Worm (Caenorhabditis elegans): ENCODE results near the gene picd-1.

The picd-1 gene

ce11 chrV:130186-130585 lies 25.6 kb downstream of the picd-1 start:
- no peak for TF ChIP-seq unc-62 (GFP tag; optimal IDR thresholded peaks at IDR 0.05)

DNA sequence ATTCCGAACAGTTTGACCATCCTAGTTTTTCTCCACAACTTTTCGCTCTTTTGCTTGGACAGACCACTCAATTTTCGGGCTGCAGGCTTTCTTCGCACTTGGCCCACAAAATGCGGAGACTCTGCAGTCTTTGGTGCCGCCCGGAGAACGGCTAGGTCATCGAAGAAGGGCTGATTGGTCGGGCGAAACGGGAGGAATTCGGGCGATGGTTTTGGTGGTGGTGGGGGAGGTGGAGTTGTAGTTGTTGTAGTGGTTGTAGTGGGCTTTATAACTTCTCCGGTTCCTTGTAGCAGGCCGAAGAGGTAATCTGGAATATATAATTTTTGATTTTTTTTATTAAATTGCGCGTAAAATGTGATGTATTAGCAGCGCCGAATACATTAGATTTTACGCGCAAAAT lies 33.0 kb downstream of the picd-1 start:
- TF ChIP-seq unc-62 (GFP tag; optimal IDR thresholded peaks at IDR 0.05) = no peak

ce11 chrV:138592-138991 lies 34.0 kb downstream of the picd-1 start, which contains the start of gene W03F9.9:
W03F9.9 (plus strand) TSS chrV:138892.
- TF ChIP-seq unc-62 (GFP tag; optimal IDR thresholded peaks at IDR 0.05) = no peak

DNA sequence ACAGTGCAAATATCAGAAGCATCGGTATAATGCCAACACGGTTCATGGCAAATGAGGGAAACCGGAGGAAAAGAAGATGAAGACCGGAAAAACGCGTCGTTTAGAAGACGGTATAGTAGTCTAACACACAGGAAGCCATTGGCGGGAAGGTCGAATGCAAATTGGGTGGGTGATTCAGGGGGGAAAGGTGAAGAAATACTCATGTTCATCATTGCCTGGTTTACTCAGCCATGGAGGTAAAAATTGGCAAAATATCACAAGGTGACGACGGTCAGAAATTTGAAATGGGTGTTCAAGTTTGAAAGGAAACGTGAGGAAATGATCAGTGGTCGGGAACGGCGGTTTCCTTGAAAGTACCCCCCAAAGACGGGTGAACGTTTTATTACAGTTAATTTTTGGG lies 36.6 kb downstream of the picd-1 start, which contains the start of gene W03F9.11:
Gene W03F9.11 (minus strand): TSS at position 101 of the 400 bp plus-strand sequence.
- no peak for TF ChIP-seq unc-62 (GFP tag; optimal IDR thresholded peaks at IDR 0.05)

- TF ChIP-seq unc-62 (GFP tag; optimal IDR thresholded peaks at IDR 0.05) = no peak
These were observed 40.2 kb downstream of the picd-1 start, which contains the start of gene srh-82 for ce11 chrV:144794-145193. srh-82 (plus strand) TSS chrV:145094.

- TF ChIP-seq unc-62 (GFP tag; optimal IDR thresholded peaks at IDR 0.05) = no peak
These were observed 41.1 kb downstream of the picd-1 start for ce11 chrV:145694-146093.

DNA sequence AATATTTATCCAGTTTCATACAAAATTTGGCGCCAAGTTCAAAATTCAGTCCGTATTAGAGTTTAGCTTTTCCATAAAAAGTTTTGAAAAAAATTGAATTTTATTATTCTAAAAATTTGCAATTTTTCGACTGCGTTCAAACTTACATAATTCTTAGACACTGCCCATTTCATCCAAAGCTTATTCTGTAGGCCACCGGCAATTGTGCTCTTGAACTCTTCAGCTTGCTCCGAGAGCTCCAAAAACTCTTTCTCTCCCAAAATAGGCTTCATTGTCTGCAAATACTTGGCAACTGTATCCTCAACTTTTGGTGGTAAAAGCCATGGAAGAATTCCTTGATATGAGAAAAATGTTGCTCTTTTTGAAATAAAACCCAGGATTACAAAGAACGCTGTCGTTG lies 45.4 kb downstream of the picd-1 start:
- TF ChIP-seq unc-62 (GFP tag; optimal IDR thresholded peaks at IDR 0.05) = no peak

DNA sequence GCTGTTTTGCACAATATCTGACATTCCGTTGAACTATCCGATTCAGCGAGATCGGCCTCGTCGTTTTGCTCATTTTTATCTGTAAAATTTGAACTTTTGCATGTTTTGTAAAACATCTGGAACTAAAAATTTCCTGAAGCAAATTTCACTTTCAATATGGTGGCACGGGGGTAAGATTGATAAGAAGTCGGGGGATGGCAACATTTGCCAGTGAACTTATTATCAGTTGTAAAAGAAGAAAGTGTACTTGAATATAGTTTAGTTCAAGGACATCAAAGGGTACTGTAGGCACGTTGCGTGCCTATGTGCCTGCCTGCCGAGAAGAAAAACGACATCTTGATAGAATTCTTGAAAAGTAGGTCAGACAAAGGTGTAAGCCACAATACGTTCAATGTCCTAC lies 46.7 kb downstream of the picd-1 start, which contains the start of gene W03F9.4:
Gene W03F9.4 (minus strand): TSS at position 79 of the 400 bp plus-strand sequence.
- TF ChIP-seq unc-62 (GFP tag; optimal IDR thresholded peaks at IDR 0.05) = no peak

DNA sequence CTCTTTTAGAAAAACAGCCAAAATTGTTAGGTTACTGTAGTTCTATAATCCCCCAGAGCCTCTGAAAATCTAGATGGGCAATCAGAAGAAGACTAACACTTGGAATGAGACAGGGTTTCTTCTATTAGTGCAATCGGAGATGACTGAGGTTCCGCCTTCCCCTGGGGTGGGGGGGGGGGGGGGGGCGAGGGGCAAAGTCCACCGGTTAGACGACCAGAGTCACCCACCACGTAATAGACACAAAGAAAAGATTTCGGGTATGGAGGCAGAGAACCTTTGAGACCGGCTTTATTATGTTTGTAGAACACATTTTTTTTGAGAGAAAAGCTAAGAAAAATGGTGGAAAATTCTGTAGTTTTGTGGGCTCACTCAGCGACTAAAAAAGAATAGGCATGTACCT lies 47.5 kb downstream of the picd-1 start:
- no peak for TF ChIP-seq unc-62 (GFP tag; optimal IDR thresholded peaks at IDR 0.05)

ce11 chrV:153867-154266 lies 49.2 kb downstream of the picd-1 start:
- no peak for TF ChIP-seq unc-62 (GFP tag; optimal IDR thresholded peaks at IDR 0.05)

- no peak for TF ChIP-seq unc-62 (GFP tag; optimal IDR thresholded peaks at IDR 0.05)
These were observed 50.6 kb downstream of the picd-1 start for ce11 chrV:155215-155614.

ce11 chrV:156044-156869 lies 51.6 kb downstream of the picd-1 start, which contains the start of gene ttb-1:
ttb-1 (plus strand) TSS chrV:156819.
- no peak for TF ChIP-seq unc-62 (GFP tag; optimal IDR thresholded peaks at IDR 0.05)

DNA sequence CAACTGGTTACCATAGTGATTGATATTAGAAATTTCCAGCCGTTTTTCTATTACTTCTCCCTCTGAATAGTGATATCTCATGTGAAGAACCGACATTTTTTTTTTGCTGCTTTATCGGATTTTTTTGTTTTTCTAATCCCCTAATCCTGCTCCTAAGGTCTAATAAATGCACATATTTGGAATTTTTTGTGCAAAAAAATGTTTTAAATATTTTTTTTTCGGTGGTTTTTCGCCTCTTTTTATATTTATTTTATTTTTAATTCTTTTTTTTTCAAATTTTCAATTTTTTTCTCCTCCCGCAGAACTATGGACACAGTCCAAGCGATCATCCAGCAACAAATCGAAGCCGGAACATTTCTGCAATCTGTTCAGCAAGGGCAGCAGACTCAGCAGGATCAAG lies 62.1 kb downstream of the picd-1 start, which contains the start of gene Y108G3AL.2:
Gene Y108G3AL.2 (plus strand): TSS at position 301 of the 400 bp plus-strand sequence.
- no peak for TF ChIP-seq unc-62 (GFP tag; optimal IDR thresholded peaks at IDR 0.05)

All from whole organism, dauer.